Worm (Caenorhabditis elegans): Measurements from ENCODE around the gene alh-11.
A peak's percentile ranks its signal among the peaks of the same experiment; 100 is the strongest.

Gene alh-11

ce11 chrIII:728074-728473, 50.6 kb downstream of the alh-11 start:
- TF ChIP-seq egrh-3 (GFP tag; IDR thresholded peaks at IDR 0.05) (peak; percentile 33; the same call in 1 of the 2 replicates), nhr-27 (tag; optimal IDR thresholded peaks at IDR 0.05) (no peak)

ce11 chrIII:724819-725218, 53.9 kb downstream of the alh-11 start, which contains the start of gene flp-24:
Gene flp-24, plus strand, starts transcription at chrIII:725119.
- TF ChIP-seq atf-7 (tag; optimal IDR thresholded peaks at IDR 0.05) (no peak), hmg-1.2 (GFP tag; IDR thresholded peaks at IDR 0.05) (no peak), unc-130 (GFP tag; optimal IDR thresholded peaks at IDR 0.05) (no peak), egrh-3 (GFP tag; IDR thresholded peaks at IDR 0.05) (no peak), Y67H2A.10 (GFP tag; conservative IDR thresholded peaks at IDR 0.05) (no peak), K11D2.4 (GFP tag; IDR thresholded peaks at IDR 0.05) (no peak), T26A5.8 (tag; optimal IDR thresholded peaks at IDR 0.05) (no peak), mxl-1 (tag; optimal IDR thresholded peaks at IDR 0.05) (no peak)
